Worm (Caenorhabditis elegans): Measurements from ENCODE around the gene C17C3.15.

DNA sequence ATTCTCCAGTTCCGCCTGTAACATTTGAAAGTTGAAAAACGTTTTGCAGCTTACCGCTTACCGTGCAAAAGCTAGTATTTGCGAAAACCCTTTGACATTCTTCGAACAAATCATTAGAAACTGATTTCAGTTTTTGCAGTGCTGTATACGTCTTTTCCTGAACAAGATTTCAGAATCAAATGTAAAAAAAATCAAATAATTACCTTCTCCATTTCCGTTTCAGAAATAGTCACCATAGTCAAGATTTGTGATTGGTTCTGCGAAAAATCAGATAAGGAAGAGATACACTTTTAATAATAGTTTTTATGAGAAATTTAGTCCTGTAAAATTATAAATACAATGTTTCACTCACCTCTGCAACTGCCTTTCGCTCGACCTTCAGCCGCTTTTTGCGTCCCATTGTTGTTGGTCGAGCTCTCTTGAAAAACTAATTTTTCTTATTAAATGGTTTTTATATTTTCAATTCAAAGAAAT lies 38.6 kb upstream of the C17C3.15 start, which contains the start of gene C17C3.9:
- TF ChIP-seq lin-13 (tag; optimal IDR thresholded peaks at IDR 0.05) (no peak), mep-1 (tag; optimal IDR thresholded peaks at IDR 0.05) (no peak), ces-1 (GFP tag; optimal IDR thresholded peaks at IDR 0.05) (no peak), nhr-237 (tag; optimal IDR thresholded peaks at IDR 0.05) (no peak)
